Worm (Caenorhabditis elegans): ENCODE results near the gene Y62E10A.6.

ce11 chrIV:13394686-13395085 is 22.9 kb downstream of the Y62E10A.6 start:
- TF ChIP-seq dao-5 (tag; optimal IDR thresholded peaks at IDR 0.05) (no peak), W03F9.2 (tag; optimal IDR thresholded peaks at IDR 0.05) (no peak)

All from whole organism, L4/young adult.